Worm (Caenorhabditis elegans) whole organism, L4 larva: ENCODE results near the gene srm-4.

ENCODE experiments used
- F10B5.3 ChIP-seq: sonication (generic microtip); optimal IDR thresholded peaks from 2 replicates; lab custom pipeline; 2016; ENCODE audit warnings: mild to moderate bottlenecking, missing genetic modification characterization, missing compliant biosample characterization
- R02D3.7 ChIP-seq: fragments of 150-350 bp; sonication (generic microtip); optimal IDR thresholded peaks from 3 replicates; lab custom pipeline; 2014; ENCODE audit warnings: missing biosample characterization, missing genetic modification characterization
- Y105C5A.15 ChIP-seq: fragments of 200-800 bp; sonication (Bioruptor generic); IDR thresholded peaks from 2 replicates; pipeline ENCODE4 v1.3.6; 2022; ENCODE audit warnings: missing genetic modification characterization, missing compliant biosample characterization
- ZK337.2 ChIP-seq: fragments of 200-800 bp; sonication (Bioruptor generic); IDR thresholded peaks from 2 replicates; pipeline ENCODE4 v1.3.6; 2022; ENCODE audit warnings: missing genetic modification reagents, missing genetic modification characterization, missing compliant biosample characterization
- aha-1 ChIP-seq: fragments of 150-350 bp; peaks from one replicate; lab custom pipeline; 2014; ENCODE audit warnings: missing biosample characterization, missing genetic modification characterization
- ceh-32 ChIP-seq: sonication (generic microtip); optimal IDR thresholded peaks from 2 replicates; lab custom pipeline; 2016; ENCODE audit warnings: mild to moderate bottlenecking, missing genetic modification characterization, missing compliant biosample characterization; ENCODE audit not compliant: poor library complexity
- cey-2 ChIP-seq: sonication (generic microtip); optimal IDR thresholded peaks from 3 replicates; lab custom pipeline; 2017; ENCODE audit warnings: missing genetic modification characterization, mild to moderate bottlenecking, missing compliant biosample characterization, antibody characterized with exemption, borderline replicate concordance; ENCODE audit not compliant: insufficient read depth
- ctbp-1 ChIP-seq: fragments of 200-800 bp; sonication (Bioruptor generic); IDR thresholded peaks from 2 replicates; pipeline ENCODE4 v1.3.6; 2022; ENCODE audit warnings: missing genetic modification reagents, missing genetic modification characterization, missing compliant biosample characterization
- daf-8 ChIP-seq: fragments of 200-800 bp; sonication (Bioruptor generic); IDR thresholded peaks from 2 replicates; pipeline ENCODE4 v1.3.6; 2022; ENCODE audit warnings: missing genetic modification characterization, missing compliant biosample characterization
- egl-43 ChIP-seq: fragments of 200-800 bp; sonication (Bioruptor generic); IDR thresholded peaks from 2 replicates; pipeline ENCODE4 v1.3.6; 2022; ENCODE audit warnings: missing genetic modification reagents, missing genetic modification characterization, missing compliant biosample characterization
- lim-7 ChIP-seq: fragments of 200-800 bp; sonication (Bioruptor generic); IDR thresholded peaks from 2 replicates; pipeline ENCODE4 v1.3.6; 2022; ENCODE audit warnings: missing genetic modification characterization, missing compliant biosample characterization
- lin-1 ChIP-seq: fragments of 200-800 bp; sonication (Bioruptor generic); IDR thresholded peaks from 2 replicates; pipeline ENCODE4 v1.3.6; 2022; ENCODE audit warnings: missing genetic modification reagents, missing genetic modification characterization, missing compliant biosample characterization
- madf-5 ChIP-seq, 2 experiments: fragments of 200-800 bp; sonication (Bioruptor generic); IDR thresholded peaks; 2 replicates each; pipeline ENCODE4 v1.3.6; 2022; ENCODE audit warnings: missing compliant biosample characterization in 2 of 2, missing genetic modification characterization in 2 of 2
- madf-9 ChIP-seq: fragments of 200-800 bp; sonication (Bioruptor generic); conservative IDR thresholded peaks from 2 replicates; pipeline ENCODE4 v1.3.6; 2022; ENCODE audit warnings: missing genetic modification reagents, missing genetic modification characterization, missing compliant biosample characterization
- mdl-1 ChIP-seq, 2 experiments: fragments of 150-350 bp in 1 of 2; sonication (generic microtip) in 1 of 2; optimal IDR thresholded peaks; 2 replicates each; lab custom pipeline; 2014 to 2017; ENCODE audit warnings: missing biosample characterization in 2 of 2, missing genetic modification characterization in 2 of 2
- mdt-29 ChIP-seq: fragments of 200-800 bp; sonication (Bioruptor generic); IDR thresholded peaks from 2 replicates; pipeline ENCODE4 v1.3.6; 2022; ENCODE audit warnings: missing genetic modification reagents, missing genetic modification characterization, missing compliant biosample characterization
- mxl-3 ChIP-seq: fragments of 200-800 bp; sonication (Bioruptor generic); optimal IDR thresholded peaks from 2 replicates; lab custom pipeline; 2018; ENCODE audit warnings: mild to moderate bottlenecking, missing genetic modification characterization, missing compliant biosample characterization
- nhr-10 ChIP-seq: fragments of 150-350 bp; optimal IDR thresholded peaks from 2 replicates; lab custom pipeline; 2014; ENCODE audit warnings: missing biosample characterization, missing genetic modification characterization
- nhr-102 ChIP-seq: sonication (generic microtip); optimal IDR thresholded peaks from 2 replicates; lab custom pipeline; 2016; ENCODE audit warnings: mild to moderate bottlenecking, missing genetic modification characterization, moderate library complexity, missing compliant biosample characterization
- nhr-111 ChIP-seq: fragments of 200-800 bp; sonication (Bioruptor generic); optimal IDR thresholded peaks from 2 replicates; lab custom pipeline; 2018; ENCODE audit warnings: mild to moderate bottlenecking, missing genetic modification characterization, missing compliant biosample characterization
- nhr-25 ChIP-seq: sonication (generic microtip); optimal IDR thresholded peaks from 2 replicates; lab custom pipeline; 2017; ENCODE audit warnings: missing genetic modification characterization, mild to moderate bottlenecking, missing compliant biosample characterization, antibody characterized with exemption, moderate library complexity, borderline replicate concordance; ENCODE audit not compliant: insufficient read depth
- nhr-28 ChIP-seq: fragments of 150-350 bp; optimal IDR thresholded peaks from 2 replicates; lab custom pipeline; 2014; ENCODE audit warnings: missing biosample characterization, missing genetic modification characterization
- nhr-41 ChIP-seq: fragments of 200-800 bp; sonication (Bioruptor generic); IDR thresholded peaks from 2 replicates; pipeline ENCODE4 v1.3.6; 2022; ENCODE audit warnings: missing genetic modification reagents, missing genetic modification characterization, missing compliant biosample characterization
- nhr-42 ChIP-seq: fragments of 200-800 bp; sonication (Bioruptor generic); IDR thresholded peaks from 2 replicates; pipeline ENCODE4 v1.3.6; 2022; ENCODE audit warnings: missing genetic modification characterization, missing compliant biosample characterization
- nhr-48 ChIP-seq: sonication (generic microtip); optimal IDR thresholded peaks from 2 replicates; lab custom pipeline; 2016; ENCODE audit warnings: mild to moderate bottlenecking, missing genetic modification characterization, missing compliant biosample characterization
- nhr-6 ChIP-seq: fragments of 150-350 bp; optimal IDR thresholded peaks from 2 replicates; lab custom pipeline; 2014; ENCODE audit warnings: missing biosample characterization, missing genetic modification characterization
- nhr-76 ChIP-seq: fragments of 150-350 bp; optimal IDR thresholded peaks from 2 replicates; lab custom pipeline; 2014; ENCODE audit warnings: missing biosample characterization, missing genetic modification characterization
- nhr-77 ChIP-seq: fragments of 150-350 bp; optimal IDR thresholded peaks from 2 replicates; lab custom pipeline; 2014; ENCODE audit warnings: missing biosample characterization, missing genetic modification characterization
- php-3 ChIP-seq: fragments of 200-800 bp; sonication (Bioruptor generic); IDR thresholded peaks from 2 replicates; pipeline ENCODE4 v1.3.6; 2022; ENCODE audit warnings: missing genetic modification reagents, missing genetic modification characterization, missing compliant biosample characterization
- snpc-1.2 ChIP-seq: fragments of 200-800 bp; sonication (Bioruptor generic); IDR thresholded peaks from 2 replicates; pipeline ENCODE4 v1.3.6; 2022; ENCODE audit warnings: missing genetic modification reagents, missing genetic modification characterization, missing compliant biosample characterization
- unc-130 ChIP-seq: sonication (generic microtip); optimal IDR thresholded peaks from 2 replicates; lab custom pipeline; 2016; ENCODE audit warnings: missing genetic modification reagents, missing genetic modification characterization, missing compliant biosample characterization
- unc-39 ChIP-seq: sonication (generic microtip); optimal IDR thresholded peaks from 2 replicates; lab custom pipeline; 2017; ENCODE audit warnings: missing biosample characterization, missing genetic modification characterization
- unc-62 ChIP-seq, 3 experiments: fragments of 150-350 bp in 1 of 3; sonication (generic microtip); optimal IDR thresholded peaks in 2 of 3; peaks in 1 of 3; 1 replicate in 1 of 3; 2 replicates in 2 of 3; lab custom pipeline; 2014 to 2017; ENCODE audit warnings: missing biosample characterization in 3 of 3, missing genetic modification characterization in 3 of 3, missing genetic modification reagents in 3 of 3, missing genotype in 1 of 3
- vab-7 ChIP-seq: fragments of 200-800 bp; sonication (Bioruptor generic); IDR thresholded peaks from 2 replicates; pipeline ENCODE4 v1.3.6; 2022; ENCODE audit warnings: missing genetic modification reagents, missing genetic modification characterization, missing compliant biosample characterization
- zfp-2 ChIP-seq: sonication (generic microtip); optimal IDR thresholded peaks from 2 replicates; lab custom pipeline; 2016; ENCODE audit warnings: mild to moderate bottlenecking, missing genetic modification characterization, missing compliant biosample characterization
- zfp-3 ChIP-seq: fragments of 200-800 bp; sonication (Bioruptor generic); conservative IDR thresholded peaks from 2 replicates; pipeline ENCODE4 v1.3.6; 2022; ENCODE audit warnings: missing genetic modification reagents, missing genetic modification characterization, missing compliant biosample characterization
- zip-11 ChIP-seq: fragments of 200-800 bp; sonication (Bioruptor generic); IDR thresholded peaks from 2 replicates; pipeline ENCODE4 v1.3.6; 2022; ENCODE audit warnings: missing genetic modification characterization, missing compliant biosample characterization
- ztf-11 ChIP-seq: fragments of 150-350 bp; optimal IDR thresholded peaks from 2 replicates; lab custom pipeline; 2014; ENCODE audit warnings: missing biosample characterization, missing genetic modification characterization

The srm-4 gene

ce11 chrV:14324502-14325467 is 8.4 kb upstream of the srm-4 start, which contains the start of the genes F47B8.4 and F47B8.18 (continued):
- TF ChIP-seq Y105C5A.15 (GFP tag; lab: Robert Waterston, UW) (no peak), lim-7 (GFP tag; lab: Robert Waterston, UW) (peak; percentile 32; the same call in 1 of the 2 replicates), madf-5 (GFP tag; IDR thresholded peaks at IDR 0.05; lab: Robert Waterston, UW) (no peak), unc-130 (no peak), nhr-42 (no peak), mdt-29 (GFP tag; lab: Robert Waterston, UW) (no peak), nhr-111 (GFP tag; lab: Kevin White, UChicago) (no peak), unc-39 (tag; lab: Kevin White, UChicago) (no peak), nhr-77 (tag; lab: Kevin White, UChicago) (peak; percentile 20), aha-1 (tag; lab: Kevin White, UChicago) (peak; percentile 76), nhr-41 (GFP tag; lab: Robert Waterston, UW) (0 out of 2 replicates have a peak, but pooled peaks have one; percentile 6)

ce11 chrV:14327776-14328175 is 5.4 kb upstream of the srm-4 start, which contains the start of gene F47B8.5:
F47B8.5 (minus strand) TSS chrV:14327876.
- TF ChIP-seq mxl-3, result no peak
- no peak for TF ChIP-seq snpc-1.2 (GFP tag; lab: Robert Waterston, UW)
- no peak for TF ChIP-seq mdt-29 (GFP tag; lab: Robert Waterston, UW)
- no peak for TF ChIP-seq ctbp-1
- no peak for TF ChIP-seq nhr-28 (tag; lab: Kevin White, UChicago)
- TF ChIP-seq nhr-25 (tag; lab: Kevin White, UChicago), result no peak
- TF ChIP-seq nhr-48 (tag; lab: Kevin White, UChicago), result no peak
- no peak for TF ChIP-seq daf-8 (GFP tag; lab: Robert Waterston, UW)
- no peak for TF ChIP-seq ztf-11
- TF ChIP-seq zfp-3, result no peak
- TF ChIP-seq unc-130, result no peak
- TF ChIP-seq cey-2 (tag; lab: Kevin White, UChicago), result no peak
- no peak for TF ChIP-seq vab-7 (GFP tag; lab: Robert Waterston, UW)
- TF ChIP-seq ceh-32 (tag; lab: Kevin White, UChicago), result no peak
- TF ChIP-seq nhr-76 (tag; lab: Kevin White, UChicago), result no peak
- no peak for TF ChIP-seq mdl-1 (tag; optimal IDR thresholded peaks at IDR 0.05; lab: Kevin White, UChicago)

ce11 chrV:14328806-14329205 is 4.4 kb upstream of the srm-4 start, which contains the start of gene pepm-1:
pepm-1 (plus strand) TSS chrV:14329106.
- TF ChIP-seq lim-7 (GFP tag; lab: Robert Waterston, UW) (no peak), nhr-48 (tag; lab: Kevin White, UChicago) (no peak), madf-9 (GFP tag; lab: Robert Waterston, UW) (no peak), vab-7 (GFP tag; lab: Robert Waterston, UW) (no peak), nhr-41 (GFP tag; lab: Robert Waterston, UW) (no peak), R02D3.7 (tag; lab: Kevin White, UChicago) (no peak), nhr-6 (no peak), php-3 (GFP tag; lab: Robert Waterston, UW) (no peak), F10B5.3 (tag; lab: Kevin White, UChicago) (no peak), unc-62 (GFP tag; optimal IDR thresholded peaks at IDR 0.05 in 1 of 2; lab: Kevin White, UChicago) (no peak), unc-62 (tag; optimal IDR thresholded peaks at IDR 0.05; lab: Kevin White, UChicago) (no peak), egl-43 (GFP tag; lab: Robert Waterston, UW) (no peak), nhr-10 (tag; lab: Kevin White, UChicago) (no peak), nhr-102 (tag; lab: Kevin White, UChicago) (no peak), zfp-2 (tag; lab: Kevin White, UChicago) (no peak), lin-1 (GFP tag; lab: Robert Waterston, UW) (no peak), zip-11 (GFP tag; lab: Robert Waterston, UW) (no peak), ZK337.2 (no peak), nhr-28 (tag; lab: Kevin White, UChicago) (no peak)
